Fruit fly (Drosophila melanogaster) whole organism, adult: ENCODE results near the gene Cep164.

Source experiments
- CG11617 ChIP-seq: fragments of 200-800 bp; sonication (Bioruptor generic); optimal IDR thresholded peaks from 2 replicates; lab custom pipeline; 2017; ENCODE audit warnings: mild to moderate bottlenecking, missing biosample characterization, missing genetic modification reagents, missing genetic modification characterization
- CG12768 ChIP-seq: fragments of 200-800 bp; sonication (Bioruptor generic); optimal IDR thresholded peaks from 2 replicates; lab custom pipeline; 2017; ENCODE audit warnings: missing biosample characterization, missing genetic modification characterization, mild to moderate bottlenecking, moderate library complexity, missing genetic modification reagents
- CG14711 ChIP-seq: fragments of 200-800 bp; sonication (Bioruptor generic); optimal IDR thresholded peaks from 2 replicates; lab custom pipeline; 2018; ENCODE audit warnings: missing biosample characterization, mild to moderate bottlenecking, missing genetic modification characterization, moderate library complexity
- CG1620 ChIP-seq: fragments of 200-800 bp; sonication (Bioruptor generic); optimal IDR thresholded peaks from 2 replicates; lab custom pipeline; 2016; ENCODE audit warnings: missing biosample characterization, missing genetic modification characterization
- CG33017 ChIP-seq: fragments of 200-800 bp; sonication (Bioruptor generic); optimal IDR thresholded peaks from 2 replicates; lab custom pipeline; 2018; ENCODE audit warnings: missing biosample characterization, mild to moderate bottlenecking, missing genetic modification characterization, moderate library complexity
- CG5204 ChIP-seq: fragments of 200-800 bp; sonication (Bioruptor generic); optimal IDR thresholded peaks from 2 replicates; lab custom pipeline; 2016; ENCODE audit warnings: missing biosample characterization, missing genetic modification characterization
- CG7045 ChIP-seq: fragments of 200-800 bp; sonication (Bioruptor generic); optimal IDR thresholded peaks from 2 replicates; lab custom pipeline; 2017; ENCODE audit warnings: missing biosample characterization, mild to moderate bottlenecking, missing genetic modification characterization
- CG7101 ChIP-seq: fragments of 200-800 bp; sonication (Bioruptor generic); optimal IDR thresholded peaks from 2 replicates; lab custom pipeline; 2018; ENCODE audit warnings: missing biosample characterization, mild to moderate bottlenecking, missing genetic modification characterization, moderate library complexity
- Clk ChIP-seq: fragments of 200-800 bp; sonication (Bioruptor generic); optimal IDR thresholded peaks from 2 replicates; lab custom pipeline; 2017; ENCODE audit warnings: missing biosample characterization, missing genetic modification characterization
- Crg-1 ChIP-seq: fragments of 200-800 bp; sonication (Bioruptor generic); optimal IDR thresholded peaks from 2 replicates; lab custom pipeline; 2016; ENCODE audit warnings: missing biosample characterization, missing genetic modification characterization
- Hr96 ChIP-seq: fragments of 200-800 bp; sonication (Bioruptor generic); optimal IDR thresholded peaks from 2 replicates; lab custom pipeline; 2016; ENCODE audit warnings: missing biosample characterization, missing genetic modification characterization
- Mnt ChIP-seq: fragments of 200-800 bp; sonication (Bioruptor generic); optimal IDR thresholded peaks from 2 replicates; lab custom pipeline; 2016; ENCODE audit warnings: missing biosample characterization, mild to moderate bottlenecking, missing genetic modification characterization
- bab1 ChIP-seq: fragments of 200-800 bp; sonication (Bioruptor generic); optimal IDR thresholded peaks from 3 replicates; lab custom pipeline; 2019; ENCODE audit warnings: missing biosample characterization, mild to moderate bottlenecking, missing genetic modification characterization, moderate library complexity
- cic ChIP-seq: fragments of 200-800 bp; sonication (Bioruptor generic); optimal IDR thresholded peaks from 2 replicates; lab custom pipeline; 2017; ENCODE audit warnings: missing biosample characterization, mild to moderate bottlenecking, missing genetic modification characterization, moderate library complexity
- cnc ChIP-seq, 2 experiments: fragments of >200 bp; optimal IDR thresholded peaks; 2 replicates each; lab custom pipeline; 2017
- kay ChIP-seq: fragments of 200-800 bp; sonication (Bioruptor generic); peaks from one replicate; lab custom pipeline; 2016; ENCODE audit warnings: missing biosample characterization, missing genetic modification characterization, borderline replicate concordance
- ovo ChIP-seq: fragments of 200-800 bp; sonication (Bioruptor generic); optimal IDR thresholded peaks from 2 replicates; lab custom pipeline; 2016; ENCODE audit warnings: missing biosample characterization, missing genetic modification characterization
- pad ChIP-seq: fragments of 200-800 bp; sonication (Bioruptor generic); optimal IDR thresholded peaks from 3 replicates; lab custom pipeline; 2017; ENCODE audit warnings: missing biosample characterization, missing genetic modification characterization, mild to moderate bottlenecking, moderate library complexity, missing genetic modification reagents
- tj ChIP-seq: fragments of 200-800 bp; sonication (Bioruptor generic); optimal IDR thresholded peaks from 3 replicates; lab custom pipeline; 2017; ENCODE audit warnings: missing biosample characterization, mild to moderate bottlenecking, missing genetic modification characterization, moderate library complexity
- toe ChIP-seq: fragments of 200-800 bp; sonication (Bioruptor generic); optimal IDR thresholded peaks from 2 replicates; lab custom pipeline; 2016; ENCODE audit warnings: missing biosample characterization, missing genetic modification characterization

Cep164 gene

dm6 chrX:15973157-15973774, 9.5 kb downstream of the Cep164 start, which contains the start of gene mmd:
mmd (minus strand) TSS chrX:15973159.
- TF ChIP-seq ovo (GFP tag; lab: Kevin White, UChicago): no peak
- no peak for TF ChIP-seq cic (GFP tag; lab: Kevin White, UChicago)
- TF ChIP-seq CG11617 (GFP tag; lab: Kevin White, UChicago): no peak
- no peak for TF ChIP-seq CG7101 (tag; lab: Kevin White, UChicago)
- no peak for TF ChIP-seq CG1620 (GFP tag; lab: Kevin White, UChicago)

- no peak for TF ChIP-seq cic (GFP tag; lab: Kevin White, UChicago)
- TF ChIP-seq Clk (GFP tag; lab: Kevin White, UChicago): no peak
- TF ChIP-seq tj (GFP tag; lab: Kevin White, UChicago): no peak
- no peak for TF ChIP-seq bab1
- TF ChIP-seq toe (GFP tag; lab: Kevin White, UChicago): no peak
- no peak for TF ChIP-seq kay
- no peak for TF ChIP-seq CG1620 (GFP tag; lab: Kevin White, UChicago)
- no peak for TF ChIP-seq cnc (optimal IDR thresholded peaks at IDR 0.05; lab: Kevin White, UChicago)
- TF ChIP-seq ovo (GFP tag; lab: Kevin White, UChicago): no peak
- TF ChIP-seq pad (GFP tag; lab: Kevin White, UChicago): no peak
These were observed 11.2 kb downstream of the Cep164 start for dm6 chrX:15971574-15971973.

- TF ChIP-seq Hr96 (no peak), cnc (optimal IDR thresholded peaks at IDR 0.05; lab: Kevin White, UChicago) (no peak), CG33017 (tag; lab: Kevin White, UChicago) (no peak), CG14711 (tag; lab: Kevin White, UChicago) (no peak), CG7045 (GFP tag; lab: Kevin White, UChicago) (no peak), Clk (GFP tag; lab: Kevin White, UChicago) (no peak), CG5204 (GFP tag; lab: Kevin White, UChicago) (no peak), ovo (GFP tag; lab: Kevin White, UChicago) (no peak), cic (GFP tag; lab: Kevin White, UChicago) (no peak)
These were observed 13.2 kb downstream of the Cep164 start for dm6 chrX:15969577-15969976.

dm6 chrX:15950056-15950455, 32.7 kb downstream of the Cep164 start:
- no peak for TF ChIP-seq CG5204 (GFP tag; lab: Kevin White, UChicago)
- no peak for TF ChIP-seq CG1620 (GFP tag; lab: Kevin White, UChicago)
- TF ChIP-seq CG7101 (tag; lab: Kevin White, UChicago): no peak
- TF ChIP-seq CG11617 (GFP tag; lab: Kevin White, UChicago): no peak
- TF ChIP-seq kay: no peak
- TF ChIP-seq CG12768 (GFP tag; lab: Kevin White, UChicago): no peak
- no peak for TF ChIP-seq tj (GFP tag; lab: Kevin White, UChicago)
- TF ChIP-seq CG14711 (tag; lab: Kevin White, UChicago): no peak
- TF ChIP-seq CG7045 (GFP tag; lab: Kevin White, UChicago): no peak
- TF ChIP-seq ovo (GFP tag; lab: Kevin White, UChicago): no peak
- TF ChIP-seq Hr96: no peak
- TF ChIP-seq toe (GFP tag; lab: Kevin White, UChicago): no peak
- TF ChIP-seq Mnt (GFP tag; lab: Kevin White, UChicago): no peak
- TF ChIP-seq bab1: no peak

dm6 chrX:15944735-15945323, 37.9 kb downstream of the Cep164 start, which contains the start of gene Rrp47:
Rrp47 (plus strand) TSS chrX:15944897.
- TF ChIP-seq Mnt (GFP tag; lab: Kevin White, UChicago) (peak; percentile 16), CG33017 (tag; lab: Kevin White, UChicago) (no peak), bab1 (peak; percentile 25), kay (peak; percentile 26)

dm6 chrX:15941527-15941926, 41.2 kb downstream of the Cep164 start:
- no peak for TF ChIP-seq toe (GFP tag; lab: Kevin White, UChicago)
- no peak for TF ChIP-seq CG7045 (GFP tag; lab: Kevin White, UChicago)
- no peak for TF ChIP-seq CG1620 (GFP tag; lab: Kevin White, UChicago)
- no peak for TF ChIP-seq tj (GFP tag; lab: Kevin White, UChicago)
- no peak for TF ChIP-seq pad (GFP tag; lab: Kevin White, UChicago)
- no peak for TF ChIP-seq CG11617 (GFP tag; lab: Kevin White, UChicago)
- TF ChIP-seq cnc (optimal IDR thresholded peaks at IDR 0.05; lab: Kevin White, UChicago): no peak
- no peak for TF ChIP-seq cic (GFP tag; lab: Kevin White, UChicago)
- TF ChIP-seq CG14711 (tag; lab: Kevin White, UChicago): no peak
- TF ChIP-seq ovo (GFP tag; lab: Kevin White, UChicago): no peak
- TF ChIP-seq bab1: no peak
- no peak for TF ChIP-seq Mnt (GFP tag; lab: Kevin White, UChicago)
- TF ChIP-seq CG12768 (GFP tag; lab: Kevin White, UChicago): no peak
- no peak for TF ChIP-seq CG5204 (GFP tag; lab: Kevin White, UChicago)
- TF ChIP-seq Crg-1 (GFP tag; lab: Kevin White, UChicago): no peak
- TF ChIP-seq Hr96: no peak

- TF ChIP-seq Crg-1 (GFP tag; lab: Kevin White, UChicago): no peak
- TF ChIP-seq cnc (optimal IDR thresholded peaks at IDR 0.05; lab: Kevin White, UChicago): no peak
- no peak for TF ChIP-seq Mnt (GFP tag; lab: Kevin White, UChicago)
- TF ChIP-seq Hr96: no peak
- no peak for TF ChIP-seq tj (GFP tag; lab: Kevin White, UChicago)
- TF ChIP-seq cic (GFP tag; lab: Kevin White, UChicago): no peak
- TF ChIP-seq CG7101 (tag; lab: Kevin White, UChicago): no peak
- TF ChIP-seq pad (GFP tag; lab: Kevin White, UChicago): no peak
- TF ChIP-seq ovo (GFP tag; lab: Kevin White, UChicago): no peak
- TF ChIP-seq CG11617 (GFP tag; lab: Kevin White, UChicago): no peak
- TF ChIP-seq Clk (GFP tag; lab: Kevin White, UChicago): no peak
- TF ChIP-seq CG33017 (tag; lab: Kevin White, UChicago): no peak
- TF ChIP-seq CG7045 (GFP tag; lab: Kevin White, UChicago): no peak
- TF ChIP-seq toe (GFP tag; lab: Kevin White, UChicago): no peak
- TF ChIP-seq CG1620 (GFP tag; lab: Kevin White, UChicago): no peak
- no peak for TF ChIP-seq bab1
- TF ChIP-seq CG12768 (GFP tag; lab: Kevin White, UChicago): no peak
- TF ChIP-seq CG5204 (GFP tag; lab: Kevin White, UChicago): no peak
These were observed 41.8 kb downstream of the Cep164 start, which contains the start of gene CG8924 for dm6 chrX:15940956-15941246. CG8924 (plus strand) TSS chrX:15941077.
